Worm (Caenorhabditis elegans) whole organism, young adult: ENCODE measurements around the gene srg-15.

Source experiments
- F22D6.2 ChIP-seq: sonication (generic microtip); optimal IDR thresholded peaks from 2 replicates; lab custom pipeline; 2016; ENCODE audit warnings: mild to moderate bottlenecking, missing genetic modification characterization, missing compliant biosample characterization
- F39B2.1 ChIP-seq: fragments of 200-800 bp; sonication (Bioruptor generic); IDR thresholded peaks from 2 replicates; pipeline ENCODE4 v1.3.6; 2022; ENCODE audit warnings: missing genetic modification reagents, missing genetic modification characterization, missing compliant biosample characterization
- F49E8.2 ChIP-seq: sonication (generic microtip); optimal IDR thresholded peaks from 3 replicates; lab custom pipeline; 2017; ENCODE audit warnings: missing genetic modification characterization, mild to moderate bottlenecking, missing compliant biosample characterization, antibody characterized with exemption, moderate library complexity; ENCODE audit not compliant: insufficient read depth
- F57C9.4 ChIP-seq: sonication (generic microtip); optimal IDR thresholded peaks from 2 replicates; lab custom pipeline; 2017; ENCODE audit warnings: mild to moderate bottlenecking, missing genetic modification characterization, missing compliant biosample characterization
- K12H6.12 ChIP-seq: fragments of 200-800 bp; sonication (Bioruptor generic); optimal IDR thresholded peaks from 2 replicates; lab custom pipeline; 2018; ENCODE audit warnings: mild to moderate bottlenecking, missing genetic modification characterization, missing compliant biosample characterization
- T07F8.4 ChIP-seq: sonication (generic microtip); optimal IDR thresholded peaks from 2 replicates; lab custom pipeline; 2016; ENCODE audit warnings: mild to moderate bottlenecking, missing genetic modification characterization, moderate library complexity, missing compliant biosample characterization
- T26A5.8 ChIP-seq: sonication (generic microtip); optimal IDR thresholded peaks from 2 replicates; lab custom pipeline; 2016; ENCODE audit warnings: missing genetic modification characterization, missing compliant biosample characterization
- Y95B8A.8 ChIP-seq: fragments of 200-800 bp; sonication (Bioruptor generic); IDR thresholded peaks from 2 replicates; pipeline ENCODE4 v1.3.6; 2022; ENCODE audit warnings: missing genetic modification reagents, missing genetic modification characterization, missing compliant biosample characterization
- ama-1 ChIP-seq, 3 experiments: fragments of 150-350 bp in 1 of 3; sonication (generic microtip) in 2 of 3; optimal IDR thresholded peaks; 2 replicates each; lab custom pipeline; 2014 to 2018; ENCODE audit warnings: missing biosample characterization in 2 of 3, missing genetic modification characterization in 2 of 3, missing genetic modification reagents in 2 of 3
- aptf-3 ChIP-seq: fragments of 200-800 bp; sonication (Bioruptor generic); IDR thresholded peaks from 2 replicates; pipeline ENCODE4 v1.3.6; 2022; ENCODE audit warnings: missing genetic modification characterization, missing compliant biosample characterization
- cebp-1 ChIP-seq, 2 experiments: fragments of 200-800 bp in 1 of 2; sonication (Bioruptor generic) in 1 of 2; sonication (generic microtip) in 1 of 2; IDR thresholded peaks in 1 of 2; optimal IDR thresholded peaks in 1 of 2; 2 replicates each; pipeline versions ENCODE4 v1.3.6 to Lab custom; 2017 to 2022; ENCODE audit warnings: missing compliant biosample characterization in 2 of 2, missing genetic modification characterization in 2 of 2, mild to moderate bottlenecking in 1 of 2, missing genetic modification reagents in 1 of 2, moderate library complexity in 1 of 2
- cebp-2 ChIP-seq: fragments of 200-800 bp; sonication (Bioruptor generic); IDR thresholded peaks from 2 replicates; pipeline ENCODE4 v1.3.6; 2022; ENCODE audit warnings: missing genetic modification characterization, missing compliant biosample characterization
- ceh-79 ChIP-seq: sonication (generic microtip); optimal IDR thresholded peaks from 2 replicates; lab custom pipeline; 2017; ENCODE audit warnings: mild to moderate bottlenecking, missing genetic modification characterization, missing compliant biosample characterization
- dox-1 ChIP-seq: fragments of 200-800 bp; sonication (Bioruptor generic); IDR thresholded peaks from 2 replicates; pipeline ENCODE4 v1.3.6; 2022; ENCODE audit warnings: missing genetic modification reagents, missing genetic modification characterization, missing compliant biosample characterization
- dpl-1 ChIP-seq: fragments of 150-350 bp; optimal IDR thresholded peaks from 2 replicates; lab custom pipeline; 2014; ENCODE audit warnings: missing biosample characterization, missing genetic modification reagents, missing genetic modification characterization
- egl-44 ChIP-seq: fragments of 200-800 bp; sonication (Bioruptor generic); IDR thresholded peaks from 2 replicates; pipeline ENCODE4 v1.3.6; 2022; ENCODE audit warnings: missing genetic modification reagents, missing genetic modification characterization, missing compliant biosample characterization
- him-1 ChIP-seq: sonication (generic microtip); optimal IDR thresholded peaks from 2 replicates; lab custom pipeline; 2016; ENCODE audit warnings: missing genotype, missing genetic modification reagents, missing genetic modification characterization, missing compliant biosample characterization
- hmg-20 ChIP-seq: fragments of 200-800 bp; sonication (Bioruptor generic); IDR thresholded peaks from 2 replicates; pipeline ENCODE4 v1.3.6; 2022; ENCODE audit warnings: missing genetic modification reagents, missing genetic modification characterization, missing compliant biosample characterization
- hrde-1 ChIP-seq: sonication (generic microtip); optimal IDR thresholded peaks from 2 replicates; lab custom pipeline; 2016; ENCODE audit warnings: missing genetic modification characterization, mild to moderate bottlenecking, missing compliant biosample characterization, moderate library complexity, missing genotype, missing genetic modification reagents, borderline replicate concordance
- lin-26 ChIP-seq: fragments of 200-800 bp; sonication (Bioruptor generic); IDR thresholded peaks from 2 replicates; pipeline ENCODE4 v1.3.6; 2022; ENCODE audit warnings: missing genetic modification reagents, missing genetic modification characterization, missing compliant biosample characterization
- lir-1 ChIP-seq: fragments of 200-800 bp; sonication (Bioruptor generic); conservative IDR thresholded peaks from 2 replicates; pipeline ENCODE4 v1.3.6; 2022; ENCODE audit warnings: missing genetic modification reagents, missing genetic modification characterization, missing compliant biosample characterization
- lsl-1 ChIP-seq: fragments of 200-800 bp; sonication (Bioruptor generic); optimal IDR thresholded peaks from 2 replicates; lab custom pipeline; 2018; ENCODE audit warnings: mild to moderate bottlenecking, missing genetic modification characterization, moderate library complexity, missing compliant biosample characterization
- madf-3 ChIP-seq: fragments of 200-800 bp; sonication (Bioruptor generic); IDR thresholded peaks from 2 replicates; pipeline ENCODE4 v1.3.6; 2022; ENCODE audit warnings: missing genetic modification reagents, missing genetic modification characterization, missing compliant biosample characterization
- madf-6 ChIP-seq: fragments of 200-800 bp; sonication (Bioruptor generic); IDR thresholded peaks from 2 replicates; pipeline ENCODE4 v1.3.6; 2022; ENCODE audit warnings: missing genetic modification reagents, missing genetic modification characterization, missing compliant biosample characterization
- nhr-27 ChIP-seq: fragments of 200-800 bp; sonication (Bioruptor generic); optimal IDR thresholded peaks from 2 replicates; lab custom pipeline; 2018; ENCODE audit warnings: mild to moderate bottlenecking, missing genetic modification characterization, moderate library complexity, missing compliant biosample characterization
- rpc-1 ChIP-seq, 2 experiments: fragments of 150-350 bp in 1 of 2; sonication (generic microtip) in 1 of 2; optimal IDR thresholded peaks; 2 replicates each; lab custom pipeline; 2014 to 2018; ENCODE audit warnings: missing biosample characterization in 1 of 2, missing genetic modification characterization in 1 of 2, missing genetic modification reagents in 1 of 2, missing genotype in 1 of 2
- sea-2 ChIP-seq: fragments of 200-800 bp; sonication (Bioruptor generic); IDR thresholded peaks from 2 replicates; pipeline ENCODE4 v1.3.6; 2022; ENCODE audit warnings: missing genetic modification characterization, missing compliant biosample characterization
- snpc-1.1 ChIP-seq: sonication (generic microtip); optimal IDR thresholded peaks from 2 replicates; lab custom pipeline; 2017; ENCODE audit warnings: missing genetic modification characterization, mild to moderate bottlenecking, missing compliant biosample characterization, antibody characterized with exemption, moderate library complexity, missing genotype, missing genetic modification reagents; ENCODE audit not compliant: insufficient read depth
- snpc-1.3 ChIP-seq: sonication (generic microtip); optimal IDR thresholded peaks from 2 replicates; lab custom pipeline; 2017; ENCODE audit warnings: missing genetic modification characterization, mild to moderate bottlenecking, missing compliant biosample characterization, antibody characterized with exemption, moderate library complexity, missing genotype, missing genetic modification reagents; ENCODE audit not compliant: insufficient read depth
- snpc-3.4 ChIP-seq: sonication (generic microtip); optimal IDR thresholded peaks from 2 replicates; lab custom pipeline; 2017; ENCODE audit warnings: missing genetic modification characterization, mild to moderate bottlenecking, missing compliant biosample characterization, antibody characterized with exemption, moderate library complexity, missing genotype, missing genetic modification reagents
- snpc-4 ChIP-seq, 5 experiments: fragments of 150-350 bp in 1 of 5; sonication (generic microtip) in 4 of 5; optimal IDR thresholded peaks; 2 replicates each; lab custom pipeline; 2014 to 2018; ENCODE audit warnings: missing genetic modification characterization in 5 of 5, missing biosample characterization in 3 of 5, antibody characterized with exemption in 2 of 5, mild to moderate bottlenecking in 2 of 5, missing compliant biosample characterization in 2 of 5, missing genotype in 2 of 5, moderate library complexity in 2 of 5, missing genetic modification reagents in 1 of 5
- tbp1 ChIP-seq: fragments of 200-800 bp; sonication (Bioruptor generic); optimal IDR thresholded peaks from 2 replicates; lab custom pipeline; 2018; ENCODE audit warnings: mild to moderate bottlenecking, missing genetic modification characterization, missing compliant biosample characterization
- tlf-1 ChIP-seq: fragments of 200-800 bp; sonication (Bioruptor generic); optimal IDR thresholded peaks from 2 replicates; lab custom pipeline; 2018; ENCODE audit warnings: mild to moderate bottlenecking, missing genetic modification characterization, missing compliant biosample characterization
- xnd-1 ChIP-seq: sonication (generic microtip); optimal IDR thresholded peaks from 2 replicates; lab custom pipeline; 2016; ENCODE audit warnings: missing genotype, missing genetic modification reagents, missing genetic modification characterization, missing compliant biosample characterization
- zim-3 ChIP-seq: sonication (generic microtip); optimal IDR thresholded peaks from 2 replicates; lab custom pipeline; 2017; ENCODE audit warnings: mild to moderate bottlenecking, missing genetic modification characterization, moderate library complexity, missing compliant biosample characterization
- ztf-26 ChIP-seq: sonication (generic microtip); optimal IDR thresholded peaks from 2 replicates; lab custom pipeline; 2017; ENCODE audit warnings: missing genetic modification characterization, missing compliant biosample characterization
- ztf-3 ChIP-seq: fragments of 200-800 bp; sonication (Bioruptor generic); optimal IDR thresholded peaks from 2 replicates; lab custom pipeline; 2018; ENCODE audit warnings: mild to moderate bottlenecking, missing genetic modification characterization, missing compliant biosample characterization

The srg-15 gene

DNA sequence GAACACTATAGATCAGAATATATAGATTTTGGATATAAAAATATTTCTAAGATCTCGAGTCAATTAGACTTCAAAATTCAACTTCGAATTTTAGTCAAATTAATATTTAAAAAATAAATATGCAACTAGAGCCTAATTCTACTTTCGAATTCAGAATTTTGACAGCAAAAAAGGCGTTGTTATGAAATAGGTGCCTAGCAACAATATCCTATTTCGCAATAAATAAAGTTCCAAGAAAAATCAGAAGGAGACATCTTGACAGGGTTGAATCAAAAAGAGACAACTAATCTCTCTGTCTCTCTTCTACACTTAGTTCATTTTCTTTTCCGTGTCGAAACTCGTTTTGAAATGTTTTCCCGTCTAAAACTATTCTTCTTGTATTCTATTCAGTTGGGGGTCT lies 34.8 kb downstream of the srg-15 start:
- TF ChIP-seq T07F8.4 (tag; lab: Kevin White, UChicago) (no peak), cebp-1 (GFP tag; IDR thresholded peaks at IDR 0.05; lab: Robert Waterston, UW) (peak; percentile 61; the same call in 1 of the 2 replicates), cebp-1 (tag; optimal IDR thresholded peaks at IDR 0.05; lab: Kevin White, UChicago) (peak; percentile 96)
- TF ChIP-seq, all 124 proteins: peak for 1

DNA sequence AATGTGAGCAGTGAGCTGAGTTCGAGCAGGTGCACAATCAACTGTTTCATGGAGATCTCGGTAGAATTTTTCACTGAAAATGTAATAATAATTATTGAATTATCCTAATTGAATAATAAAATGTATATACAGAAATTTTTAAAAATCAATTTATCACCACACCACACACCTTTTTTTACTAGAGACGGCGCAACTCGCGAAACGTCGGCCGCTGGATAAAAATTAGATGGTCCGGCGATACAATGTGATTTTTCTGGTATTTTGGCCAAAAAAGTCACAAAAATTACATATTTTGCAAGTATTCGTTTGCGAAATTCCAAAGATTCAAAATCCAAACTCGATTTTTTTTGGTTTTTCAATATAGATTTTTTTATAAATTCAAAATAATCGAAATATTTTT lies 39.4 kb downstream of the srg-15 start:
- TF ChIP-seq dpl-1 (GFP tag; lab: Kevin White, UChicago) (no peak), ztf-26 (tag; lab: Kevin White, UChicago) (no peak), lir-1 (no peak), hrde-1 (tag; lab: Kevin White, UChicago) (no peak), aptf-3 (GFP tag; lab: Robert Waterston, UW) (no peak), dox-1 (GFP tag; lab: Robert Waterston, UW) (no peak), tlf-1 (GFP tag; lab: Kevin White, UChicago) (no peak), egl-44 (no peak), zim-3 (tag; lab: Kevin White, UChicago) (no peak), snpc-1.3 (tag; lab: Kevin White, UChicago) (peak; percentile 35), madf-6 (GFP tag; lab: Robert Waterston, UW) (no peak; the same call in 1 of the 2 replicates), lin-26 (no peak), ztf-3 (GFP tag; lab: Kevin White, UChicago) (no peak), madf-3 (GFP tag; lab: Robert Waterston, UW) (no peak), F49E8.2 (no peak), snpc-1.1 (tag; lab: Kevin White, UChicago) (peak; percentile 93), lsl-1 (GFP tag; lab: Kevin White, UChicago) (peak; percentile 6), him-1 (tag; lab: Kevin White, UChicago) (peak; percentile 47), xnd-1 (tag; lab: Kevin White, UChicago) (no peak), Y95B8A.8 (GFP tag; lab: Robert Waterston, UW) (no peak), K12H6.12 (tag; lab: Kevin White, UChicago) (no peak), T26A5.8 (tag; lab: Kevin White, UChicago) (no peak), ama-1 (optimal IDR thresholded peaks at IDR 0.05; lab: Kevin White, UChicago) (no peak), ama-1 (GFP tag; optimal IDR thresholded peaks at IDR 0.05; lab: Kevin White, UChicago) (no peak), sea-2 (GFP tag; lab: Robert Waterston, UW) (no peak), rpc-1 (optimal IDR thresholded peaks at IDR 0.05; lab: Kevin White, UChicago) (no peak), rpc-1 (tag; optimal IDR thresholded peaks at IDR 0.05; lab: Kevin White, UChicago) (no peak), cebp-2 (GFP tag; lab: Robert Waterston, UW) (no peak), F22D6.2 (no peak), snpc-4 (GFP tag; optimal IDR thresholded peaks at IDR 0.05; lab: Kevin White, UChicago) (peak; percentile 86), snpc-4 (tag; optimal IDR thresholded peaks at IDR 0.05; lab: Kevin White, UChicago) (peak; percentile 71 to 92 (median 90)), tbp1 (GFP tag; lab: Kevin White, UChicago) (peak; percentile 28), F57C9.4 (tag; lab: Kevin White, UChicago) (no peak), snpc-3.4 (peak; percentile 89), ceh-79 (tag; lab: Kevin White, UChicago) (no peak), hmg-20 (GFP tag; lab: Robert Waterston, UW) (no peak), F39B2.1 (GFP tag; lab: Robert Waterston, UW) (no peak), nhr-27 (tag; lab: Kevin White, UChicago) (no peak)
